Worm (Caenorhabditis elegans): ENCODE results near the gene T01G5.6.
"Not testable (repeated sequence)": the region's sequence is repeated elsewhere in the genome, so short reads cannot be mapped to it uniquely, and the experiment has no call there.

T01G5.6 gene

ce11 chrV:15127413-15127812 is 13.5 kb upstream of the T01G5.6 start, which contains the start of gene srj-27:
srj-27 (minus strand) TSS chrV:15127513.
- TF ChIP-seq unc-62 (GFP tag; optimal IDR thresholded peaks at IDR 0.05): no peak

- not testable (repeated sequence) for TF ChIP-seq unc-62 (GFP tag; optimal IDR thresholded peaks at IDR 0.05)
Observed at ce11 chrV:15125162-15125561, 11.3 kb upstream of the T01G5.6 start, which contains the start of gene ugt-30. ugt-30 (minus strand) TSS chrV:15125262.

- no peak for TF ChIP-seq unc-62 (GFP tag; optimal IDR thresholded peaks at IDR 0.05)
Observed at ce11 chrV:15119517-15119916, 5.6 kb upstream of the T01G5.6 start, which contains the start of gene flor-1. flor-1 (minus strand) TSS chrV:15119617.

- TF ChIP-seq unc-62 (GFP tag; optimal IDR thresholded peaks at IDR 0.05): not testable (repeated sequence)
Observed at ce11 chrV:15115968-15116367, 2.1 kb upstream of the T01G5.6 start, which contains the start of gene T01G5.8. T01G5.8 (plus strand) TSS chrV:15116268.

- TF ChIP-seq unc-62 (GFP tag; optimal IDR thresholded peaks at IDR 0.05): no peak
Observed at ce11 chrV:15111660-15112059, 2.2 kb downstream of the T01G5.6 start, which contains the start of gene T01G5.7. T01G5.7 (plus strand) TSS chrV:15111960.

- TF ChIP-seq unc-62 (GFP tag; optimal IDR thresholded peaks at IDR 0.05): no peak
Observed at ce11 chrV:15109260-15109659, 4.6 kb downstream of the T01G5.6 start, which contains the start of gene Y75B12A.2. Y75B12A.2 (plus strand) TSS chrV:15109560.

ce11 chrV:15105893-15106598 is 7.8 kb downstream of the T01G5.6 start, which contains the start of gene C01G10.14:
C01G10.14 (minus strand) TSS chrV:15105943.
- not testable (repeated sequence) for TF ChIP-seq unc-62 (GFP tag; optimal IDR thresholded peaks at IDR 0.05)

ce11 chrV:15099447-15099846 is 14.4 kb downstream of the T01G5.6 start, which contains the start of gene C01G10.1:
C01G10.1 (plus strand) TSS chrV:15099747.
- TF ChIP-seq unc-62 (GFP tag; optimal IDR thresholded peaks at IDR 0.05): no peak

ce11 chrV:15094749-15095148 is 19.1 kb downstream of the T01G5.6 start, which contains the start of gene srx-78:
srx-78 (plus strand) TSS chrV:15095049.
- TF ChIP-seq unc-62 (GFP tag; optimal IDR thresholded peaks at IDR 0.05): no peak

ce11 chrV:15092666-15093065 is 21.2 kb downstream of the T01G5.6 start, which contains the start of gene txt-12:
txt-12 (plus strand) TSS chrV:15092966.
- TF ChIP-seq unc-62 (GFP tag; optimal IDR thresholded peaks at IDR 0.05): no peak

ce11 chrV:15090457-15090856 is 23.4 kb downstream of the T01G5.6 start, which contains the start of gene C01G10.17:
C01G10.17 (plus strand) TSS chrV:15090757.
- no peak for TF ChIP-seq unc-62 (GFP tag; optimal IDR thresholded peaks at IDR 0.05)

- TF ChIP-seq unc-62 (GFP tag; optimal IDR thresholded peaks at IDR 0.05): no peak
Observed at ce11 chrV:15089438-15089837, 24.5 kb downstream of the T01G5.6 start, which contains the start of the genes C01G10.5 and C01G10.4. C01G10.5 (minus strand) TSS chrV:15089538. C01G10.4 (plus strand) TSS chrV:15089740.

- no peak for TF ChIP-seq unc-62 (GFP tag; optimal IDR thresholded peaks at IDR 0.05)
Observed at ce11 chrV:15088613-15089012, 25.3 kb downstream of the T01G5.6 start, which contains the start of gene C01G10.18. C01G10.18 (minus strand) TSS chrV:15088713.

- TF ChIP-seq unc-62 (GFP tag; optimal IDR thresholded peaks at IDR 0.05): no peak
Observed at ce11 chrV:15087207-15087706, 26.6 kb downstream of the T01G5.6 start, which contains the start of the genes C01G10.15 and C01G10.6. C01G10.15 (minus strand) TSS chrV:15087307. C01G10.6 (plus strand) TSS chrV:15087656.

- no peak for TF ChIP-seq unc-62 (GFP tag; optimal IDR thresholded peaks at IDR 0.05)
Observed at ce11 chrV:15085335-15085800, 28.5 kb downstream of the T01G5.6 start, which contains the start of the genes ahsa-1 and C01G10.7. ahsa-1 (minus strand) TSS chrV:15085385. C01G10.7 (plus strand) TSS chrV:15085747.

- TF ChIP-seq unc-62 (GFP tag; optimal IDR thresholded peaks at IDR 0.05): no peak
Observed at ce11 chrV:15083659-15084058, 30.2 kb downstream of the T01G5.6 start.

Data from whole organism, dauer.